Fruit fly (Drosophila melanogaster) whole organism, adult: ENCODE measurements around the gene CG42637.

Source experiments
- CG11617 ChIP-seq: fragments of 200-800 bp; sonication (Bioruptor generic); optimal IDR thresholded peaks from 2 replicates; lab custom pipeline; 2017; ENCODE audit warnings: mild to moderate bottlenecking, missing biosample characterization, missing genetic modification reagents, missing genetic modification characterization
- CG12768 ChIP-seq: fragments of 200-800 bp; sonication (Bioruptor generic); optimal IDR thresholded peaks from 2 replicates; lab custom pipeline; 2017; ENCODE audit warnings: missing biosample characterization, missing genetic modification characterization, mild to moderate bottlenecking, moderate library complexity, missing genetic modification reagents
- CG14711 ChIP-seq: fragments of 200-800 bp; sonication (Bioruptor generic); optimal IDR thresholded peaks from 2 replicates; lab custom pipeline; 2018; ENCODE audit warnings: missing biosample characterization, mild to moderate bottlenecking, missing genetic modification characterization, moderate library complexity
- CG33017 ChIP-seq: fragments of 200-800 bp; sonication (Bioruptor generic); optimal IDR thresholded peaks from 2 replicates; lab custom pipeline; 2018; ENCODE audit warnings: missing biosample characterization, mild to moderate bottlenecking, missing genetic modification characterization, moderate library complexity
- CG5204 ChIP-seq: fragments of 200-800 bp; sonication (Bioruptor generic); optimal IDR thresholded peaks from 2 replicates; lab custom pipeline; 2016; ENCODE audit warnings: missing biosample characterization, missing genetic modification characterization
- CG7045 ChIP-seq: fragments of 200-800 bp; sonication (Bioruptor generic); optimal IDR thresholded peaks from 2 replicates; lab custom pipeline; 2017; ENCODE audit warnings: missing biosample characterization, mild to moderate bottlenecking, missing genetic modification characterization
- Clk ChIP-seq: fragments of 200-800 bp; sonication (Bioruptor generic); optimal IDR thresholded peaks from 2 replicates; lab custom pipeline; 2017; ENCODE audit warnings: missing biosample characterization, missing genetic modification characterization
- Hr96 ChIP-seq: fragments of 200-800 bp; sonication (Bioruptor generic); optimal IDR thresholded peaks from 2 replicates; lab custom pipeline; 2016; ENCODE audit warnings: missing biosample characterization, missing genetic modification characterization
- cnc ChIP-seq, 2 experiments: fragments of >200 bp; optimal IDR thresholded peaks; 2 replicates each; lab custom pipeline; 2017
- kay ChIP-seq: fragments of 200-800 bp; sonication (Bioruptor generic); peaks from one replicate; lab custom pipeline; 2016; ENCODE audit warnings: missing biosample characterization, missing genetic modification characterization, borderline replicate concordance
- ovo ChIP-seq: fragments of 200-800 bp; sonication (Bioruptor generic); optimal IDR thresholded peaks from 2 replicates; lab custom pipeline; 2016; ENCODE audit warnings: missing biosample characterization, missing genetic modification characterization
- tj ChIP-seq: fragments of 200-800 bp; sonication (Bioruptor generic); optimal IDR thresholded peaks from 3 replicates; lab custom pipeline; 2017; ENCODE audit warnings: missing biosample characterization, mild to moderate bottlenecking, missing genetic modification characterization, moderate library complexity

DNA sequence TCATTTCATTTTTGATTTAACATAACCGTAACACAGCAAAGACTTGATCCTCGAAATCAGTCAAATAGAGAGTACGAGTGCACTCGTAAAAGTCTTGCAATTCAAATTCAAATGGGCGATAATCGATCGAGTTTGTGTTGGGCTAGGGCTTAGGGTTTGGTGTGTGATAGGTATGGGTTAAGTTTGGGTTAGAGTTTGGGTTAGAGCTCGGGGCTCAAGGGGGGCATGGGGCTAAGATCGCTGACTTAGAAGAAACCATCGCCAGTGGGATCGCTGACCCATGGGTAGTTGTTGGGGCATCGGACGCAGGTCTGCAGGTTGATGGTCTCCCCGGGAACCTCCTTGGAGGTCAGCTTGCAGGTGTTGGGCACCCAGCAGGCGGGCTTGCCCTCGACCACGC lies 92.3 kb downstream of the CG42637 start:
- TF ChIP-seq Hr96 (no peak), CG33017 (no peak), CG12768 (no peak), Clk (no peak), CG14711 (tag; lab: Kevin White, UChicago) (no peak), cnc (optimal IDR thresholded peaks at IDR 0.05; lab: Kevin White, UChicago) (no peak), kay (no peak), tj (GFP tag; lab: Kevin White, UChicago) (no peak), ovo (GFP tag; lab: Kevin White, UChicago) (no peak), CG11617 (no peak), CG7045 (GFP tag; lab: Kevin White, UChicago) (no peak), CG5204 (no peak)
